Worm (Caenorhabditis elegans): Measurements from ENCODE around the gene T28D9.11.

Gene T28D9.11

DNA sequence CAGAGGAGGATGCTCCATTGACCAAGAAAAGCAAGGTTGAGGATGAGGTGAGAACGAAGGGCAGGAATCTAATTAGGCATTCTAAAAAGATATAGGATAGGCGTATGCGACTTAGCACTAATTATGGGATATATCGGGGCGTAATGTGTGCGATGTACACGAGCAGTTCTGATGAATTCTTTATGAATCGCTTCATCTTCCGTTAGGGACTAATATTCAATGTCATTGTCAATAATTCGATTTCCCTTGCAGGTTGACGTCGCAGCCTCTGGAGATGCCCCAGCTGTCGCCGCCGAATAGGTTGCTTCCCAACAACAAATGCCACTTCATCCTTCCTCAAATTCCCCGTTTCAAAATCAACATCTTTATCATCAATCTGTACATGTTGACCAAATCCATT, 1.3 kb upstream of the T28D9.11 start:
- TF ChIP-seq ceh-44 (GFP tag; IDR thresholded peaks at IDR 0.05) (no peak), nhr-102 (tag; optimal IDR thresholded peaks at IDR 0.05) (no peak), F37D6.2 (tag; optimal IDR thresholded peaks at IDR 0.05) (no peak), spr-1 (tag; optimal IDR thresholded peaks at IDR 0.05) (no peak), tra-1 (GFP tag; IDR thresholded peaks at IDR 0.05) (no peak), hmg-1.1 (GFP tag; IDR thresholded peaks at IDR 0.05) (no peak), mxl-3 (GFP tag; optimal IDR thresholded peaks at IDR 0.05) (no peak), zfp-3 (GFP tag; conservative IDR thresholded peaks at IDR 0.05) (no peak), mxl-2 (GFP tag; conservative IDR thresholded peaks at IDR 0.05) (no peak), unc-39 (tag; optimal IDR thresholded peaks at IDR 0.05) (no peak), unc-130 (GFP tag; optimal IDR thresholded peaks at IDR 0.05) (no peak), daf-8 (GFP tag; IDR thresholded peaks at IDR 0.05) (no peak), daf-19 (GFP tag; conservative IDR thresholded peaks at IDR 0.05) (no peak), zip-11 (GFP tag; IDR thresholded peaks at IDR 0.05) (no peak), set-16 (GFP tag; IDR thresholded peaks at IDR 0.05) (no peak), nhr-11 (tag; optimal IDR thresholded peaks at IDR 0.05) (no peak), lim-7 (GFP tag; IDR thresholded peaks at IDR 0.05) (no peak), pha-4 (GFP tag; IDR thresholded peaks at IDR 0.05) (no peak), pha-4 (tag; optimal IDR thresholded peaks at IDR 0.05) (no peak)

- no peak for TF ChIP-seq ctbp-1 (GFP tag; IDR thresholded peaks at IDR 0.05)
- no peak for TF ChIP-seq D1046.2 (GFP tag; IDR thresholded peaks at IDR 0.05)
- TF ChIP-seq spr-3 (GFP tag; optimal IDR thresholded peaks at IDR 0.05), result no peak
- TF ChIP-seq dmd-8 (GFP tag; IDR thresholded peaks at IDR 0.05), result peak; percentile 37; the same call in 1 of the 2 replicates
- no peak for TF ChIP-seq lir-3 (tag; optimal IDR thresholded peaks at IDR 0.05)
- no peak for TF ChIP-seq unc-62 (GFP tag; optimal IDR thresholded peaks at IDR 0.05 in 1 of 2)
- TF ChIP-seq unc-62 (tag; optimal IDR thresholded peaks at IDR 0.05), result no peak
- TF ChIP-seq lin-38 (GFP tag; IDR thresholded peaks at IDR 0.05), result peak; percentile 72
- peak; percentile 68; the same call in 1 of the 2 replicates for TF ChIP-seq arid-1 (GFP tag; conservative IDR thresholded peaks at IDR 0.05)
- no peak for TF ChIP-seq saeg-2 (GFP tag; IDR thresholded peaks at IDR 0.05)
- TF ChIP-seq lin-39 (tag; optimal IDR thresholded peaks at IDR 0.05), result no peak
- peak; percentile 8 for TF ChIP-seq Y5F2A.4 (GFP tag; optimal IDR thresholded peaks at IDR 0.05)
- TF ChIP-seq ceh-20 (GFP tag; IDR thresholded peaks at IDR 0.05), result no peak
- TF ChIP-seq F49E8.2 (tag; optimal IDR thresholded peaks at IDR 0.05; ENCODE audit: borderline replicate concordance), result peak; percentile 81
- TF ChIP-seq mdl-1 (tag; optimal IDR thresholded peaks at IDR 0.05), result no peak
- TF ChIP-seq nhr-102 (tag; optimal IDR thresholded peaks at IDR 0.05), result no peak
- TF ChIP-seq cey-2 (tag; optimal IDR thresholded peaks at IDR 0.05; ENCODE audit: borderline replicate concordance, insufficient read depth), result no peak
- TF ChIP-seq hif-1 (tag; optimal IDR thresholded peaks at IDR 0.05), result no peak
- 0 out of 4 replicates have a peak, but pooled peaks of 1 of the 2 experiments have one; percentile 19 for TF ChIP-seq madf-5 (GFP tag; IDR thresholded peaks at IDR 0.05)
- TF ChIP-seq ceh-32 (tag; optimal IDR thresholded peaks at IDR 0.05; ENCODE audit: poor library complexity), result no peak
- peak; percentile 80 for TF ChIP-seq unc-130 (GFP tag; optimal IDR thresholded peaks at IDR 0.05)
- no peak for TF ChIP-seq Y105C5A.15 (GFP tag; IDR thresholded peaks at IDR 0.05)
- TF ChIP-seq ceh-82 (tag; optimal IDR thresholded peaks at IDR 0.05), result no peak
- TF ChIP-seq lim-7 (GFP tag; IDR thresholded peaks at IDR 0.05), result peak; percentile 48; the same call in 1 of the 2 replicates
- TF ChIP-seq snpc-1.2 (GFP tag; IDR thresholded peaks at IDR 0.05), result peak; percentile 63
- no peak for TF ChIP-seq R02D3.7 (tag; optimal IDR thresholded peaks at IDR 0.05)
- no peak for TF ChIP-seq nhr-76 (tag; optimal IDR thresholded peaks at IDR 0.05)
- 0 out of 2 replicates have a peak, but pooled peaks have one; percentile 11 for TF ChIP-seq tra-1 (GFP tag; IDR thresholded peaks at IDR 0.05)
- peak; percentile 60; the same call in 1 of the 2 replicates for TF ChIP-seq pha-4 (GFP tag; IDR thresholded peaks at IDR 0.05)
- no peak for TF ChIP-seq pha-4 (tag; optimal IDR thresholded peaks at IDR 0.05)
- no peak for TF ChIP-seq lin-1 (GFP tag; IDR thresholded peaks at IDR 0.05)
- TF ChIP-seq lin-29 (GFP tag; IDR thresholded peaks at IDR 0.05), result no peak
- peak; percentile 56; the same call in 1 of the 2 replicates for TF ChIP-seq Y48G9A.11 (GFP tag; IDR thresholded peaks at IDR 0.05)
- TF ChIP-seq Y75B8A.6 (GFP tag; IDR thresholded peaks at IDR 0.05), result no peak
- TF ChIP-seq fos-1 (tag; optimal IDR thresholded peaks at IDR 0.05), result no peak
- TF ChIP-seq ztf-11 (tag; optimal IDR thresholded peaks at IDR 0.05), result no peak
Observed at ce11 chrII:6491187-6491586, 606 bp downstream of the T28D9.11 start.
